Worm (Caenorhabditis elegans) whole organism, young adult: ENCODE measurements around the gene scl-1.

Experiments used
- B0261.1 ChIP-seq: sonication (generic microtip); optimal IDR thresholded peaks from 2 replicates; lab custom pipeline; 2016; ENCODE audit warnings: mild to moderate bottlenecking, missing genetic modification characterization, moderate library complexity, missing compliant biosample characterization
- F22D6.2 ChIP-seq: sonication (generic microtip); optimal IDR thresholded peaks from 2 replicates; lab custom pipeline; 2016; ENCODE audit warnings: mild to moderate bottlenecking, missing genetic modification characterization, missing compliant biosample characterization
- F52B5.7 ChIP-seq: sonication (generic microtip); optimal IDR thresholded peaks from 2 replicates; lab custom pipeline; 2016; ENCODE audit warnings: mild to moderate bottlenecking, missing genetic modification characterization, missing compliant biosample characterization
- K12H6.12 ChIP-seq: fragments of 200-800 bp; sonication (Bioruptor generic); optimal IDR thresholded peaks from 2 replicates; lab custom pipeline; 2018; ENCODE audit warnings: mild to moderate bottlenecking, missing genetic modification characterization, missing compliant biosample characterization
- T07F8.4 ChIP-seq: sonication (generic microtip); optimal IDR thresholded peaks from 2 replicates; lab custom pipeline; 2016; ENCODE audit warnings: mild to moderate bottlenecking, missing genetic modification characterization, moderate library complexity, missing compliant biosample characterization
- Y79H2A.3 ChIP-seq: fragments of 200-800 bp; sonication (Bioruptor generic); conservative IDR thresholded peaks from 2 replicates; pipeline ENCODE4 v1.3.6; 2022; ENCODE audit warnings: missing genetic modification reagents, missing genetic modification characterization, missing compliant biosample characterization
- ama-1 ChIP-seq, 3 experiments: fragments of 150-350 bp in 1 of 3; sonication (generic microtip) in 2 of 3; optimal IDR thresholded peaks; 2 replicates each; lab custom pipeline; 2014 to 2018; ENCODE audit warnings: missing biosample characterization in 2 of 3, missing genetic modification characterization in 2 of 3, missing genetic modification reagents in 2 of 3
- athp-1 ChIP-seq: sonication (generic microtip); optimal IDR thresholded peaks from 2 replicates; lab custom pipeline; 2017; ENCODE audit warnings: mild to moderate bottlenecking, missing genetic modification characterization, missing compliant biosample characterization
- bed-2 ChIP-seq: fragments of 200-800 bp; sonication (Bioruptor generic); IDR thresholded peaks from 2 replicates; pipeline ENCODE4 v1.3.6; 2022; ENCODE audit warnings: missing genetic modification reagents, missing genetic modification characterization, missing compliant biosample characterization
- ccch-3 ChIP-seq: fragments of 200-800 bp; sonication (Bioruptor generic); optimal IDR thresholded peaks from 2 replicates; lab custom pipeline; 2018; ENCODE audit warnings: mild to moderate bottlenecking, missing genetic modification characterization, missing compliant biosample characterization
- cebp-2 ChIP-seq: fragments of 200-800 bp; sonication (Bioruptor generic); IDR thresholded peaks from 2 replicates; pipeline ENCODE4 v1.3.6; 2022; ENCODE audit warnings: missing genetic modification characterization, missing compliant biosample characterization
- ceh-100 ChIP-seq: fragments of 200-800 bp; sonication (Bioruptor generic); IDR thresholded peaks from 2 replicates; pipeline ENCODE4 v1.3.6; 2022; ENCODE audit warnings: missing genetic modification reagents, missing genetic modification characterization, missing compliant biosample characterization
- dpff-1 ChIP-seq: sonication (generic microtip); optimal IDR thresholded peaks from 2 replicates; lab custom pipeline; 2017; ENCODE audit warnings: mild to moderate bottlenecking, missing genetic modification characterization, missing compliant biosample characterization
- egl-44 ChIP-seq: fragments of 200-800 bp; sonication (Bioruptor generic); IDR thresholded peaks from 2 replicates; pipeline ENCODE4 v1.3.6; 2022; ENCODE audit warnings: missing genetic modification reagents, missing genetic modification characterization, missing compliant biosample characterization
- ets-4 ChIP-seq: fragments of 200-800 bp; sonication (Bioruptor generic); optimal IDR thresholded peaks from 2 replicates; lab custom pipeline; 2018; ENCODE audit warnings: mild to moderate bottlenecking, missing genetic modification characterization, missing compliant biosample characterization
- hrde-1 ChIP-seq: sonication (generic microtip); optimal IDR thresholded peaks from 2 replicates; lab custom pipeline; 2016; ENCODE audit warnings: missing genetic modification characterization, mild to moderate bottlenecking, missing compliant biosample characterization, moderate library complexity, missing genotype, missing genetic modification reagents, borderline replicate concordance
- let-526 ChIP-seq: fragments of 200-800 bp; sonication (Bioruptor generic); IDR thresholded peaks from 2 replicates; pipeline ENCODE4 v1.3.6; 2022; ENCODE audit warnings: missing genetic modification reagents, missing genetic modification characterization, missing compliant biosample characterization
- madf-10 ChIP-seq: sonication (generic microtip); optimal IDR thresholded peaks from 2 replicates; lab custom pipeline; 2016; ENCODE audit warnings: mild to moderate bottlenecking, missing genetic modification characterization, missing compliant biosample characterization
- nhr-120 ChIP-seq: fragments of 200-800 bp; sonication (Bioruptor generic); IDR thresholded peaks from 2 replicates; pipeline ENCODE4 v1.3.6; 2022; ENCODE audit warnings: missing genetic modification characterization, missing compliant biosample characterization
- nhr-80 ChIP-seq: sonication (generic microtip); optimal IDR thresholded peaks from 2 replicates; lab custom pipeline; 2016; ENCODE audit warnings: missing genetic modification characterization, missing compliant biosample characterization
- rcor-1 ChIP-seq: fragments of 200-800 bp; sonication (Bioruptor generic); IDR thresholded peaks from 2 replicates; pipeline ENCODE4 v1.3.6; 2022; ENCODE audit warnings: missing genetic modification reagents, missing genetic modification characterization, missing compliant biosample characterization
- rec-8 ChIP-seq, 2 experiments: sonication (generic microtip); optimal IDR thresholded peaks; 2 replicates each; lab custom pipeline; 2016; ENCODE audit warnings: mild to moderate bottlenecking in 2 of 2, missing genetic modification characterization in 2 of 2, missing genetic modification reagents in 2 of 2, missing genotype in 2 of 2, missing biosample characterization in 1 of 2, missing compliant biosample characterization in 1 of 2, moderate library complexity in 1 of 2
- snpc-1.1 ChIP-seq: sonication (generic microtip); optimal IDR thresholded peaks from 2 replicates; lab custom pipeline; 2017; ENCODE audit warnings: missing genetic modification characterization, mild to moderate bottlenecking, missing compliant biosample characterization, antibody characterized with exemption, moderate library complexity, missing genotype, missing genetic modification reagents; ENCODE audit not compliant: insufficient read depth
- snpc-4 ChIP-seq, 5 experiments: fragments of 150-350 bp in 1 of 5; sonication (generic microtip) in 4 of 5; optimal IDR thresholded peaks; 2 replicates each; lab custom pipeline; 2014 to 2018; ENCODE audit warnings: missing genetic modification characterization in 5 of 5, missing biosample characterization in 3 of 5, antibody characterized with exemption in 2 of 5, mild to moderate bottlenecking in 2 of 5, missing compliant biosample characterization in 2 of 5, missing genotype in 2 of 5, moderate library complexity in 2 of 5, missing genetic modification reagents in 1 of 5
- tbp1 ChIP-seq: fragments of 200-800 bp; sonication (Bioruptor generic); optimal IDR thresholded peaks from 2 replicates; lab custom pipeline; 2018; ENCODE audit warnings: mild to moderate bottlenecking, missing genetic modification characterization, missing compliant biosample characterization
- unc-130 ChIP-seq: sonication (generic microtip); optimal IDR thresholded peaks from 2 replicates; lab custom pipeline; 2016; ENCODE audit warnings: missing genetic modification reagents, missing genetic modification characterization, missing compliant biosample characterization
- unc-62 ChIP-seq: fragments of 150-350 bp; optimal IDR thresholded peaks from 2 replicates; lab custom pipeline; 2014; ENCODE audit warnings: missing biosample characterization, missing genetic modification reagents, missing genetic modification characterization
- zfh-2 ChIP-seq: fragments of 200-800 bp; sonication (Bioruptor generic); conservative IDR thresholded peaks from 2 replicates; pipeline ENCODE4 v1.3.6; 2022; ENCODE audit warnings: missing genetic modification reagents, missing genetic modification characterization, missing compliant biosample characterization
- ztf-26 ChIP-seq: sonication (generic microtip); optimal IDR thresholded peaks from 2 replicates; lab custom pipeline; 2017; ENCODE audit warnings: missing genetic modification characterization, missing compliant biosample characterization

The scl-1 gene

DNA sequence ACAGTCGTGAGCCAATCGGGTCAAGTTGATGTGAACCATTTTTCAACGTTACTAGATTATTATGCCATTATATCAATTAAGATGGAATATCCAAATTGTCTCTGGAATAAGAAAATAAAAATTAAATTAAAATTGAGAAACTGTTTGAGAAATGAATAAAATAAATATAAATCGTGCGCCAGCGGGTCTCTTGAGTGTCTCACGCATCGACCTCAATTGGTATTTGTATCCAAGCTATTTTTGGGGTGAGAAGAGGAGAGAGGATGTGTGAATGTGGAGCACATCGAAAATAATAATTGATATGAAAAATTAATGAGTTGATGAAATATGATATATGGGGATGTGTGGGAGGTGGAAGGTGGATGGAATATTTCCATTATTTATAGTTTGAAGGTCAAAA is 17.2 kb upstream of the scl-1 start, which contains the start of gene F49E11.2:
Gene F49E11.2, minus strand, starts transcription at position 101 of the 400 bp plus-strand sequence.
- TF ChIP-seq madf-10 (tag; lab: Kevin White, UChicago) (no peak), cebp-2 (GFP tag; lab: Robert Waterston, UW) (0 out of 2 replicates have a peak, but pooled peaks have one; percentile 67), ztf-26 (tag; lab: Kevin White, UChicago) (no peak)
- TF ChIP-seq, all 124 proteins: peak for 1

DNA sequence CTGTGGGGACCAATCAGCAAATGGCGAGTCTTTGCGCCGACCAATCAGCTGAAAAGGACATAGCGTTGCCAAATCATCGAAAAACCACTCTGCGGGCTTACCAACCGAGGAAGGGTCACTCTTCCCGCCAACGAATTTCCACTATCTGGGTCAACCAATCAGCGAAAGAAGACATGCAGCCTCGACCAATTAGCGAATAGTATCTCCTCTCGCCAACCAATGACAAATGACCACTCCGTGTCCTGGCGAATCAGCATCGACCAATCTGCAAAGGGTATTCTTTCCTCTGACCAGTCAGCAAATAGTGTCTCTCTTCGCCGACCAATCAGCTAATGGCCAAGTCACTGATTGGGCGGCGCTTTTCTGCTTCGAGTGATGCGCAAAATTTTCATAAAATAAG is 14.6 kb upstream of the scl-1 start:
- TF ChIP-seq B0261.1 (tag; lab: Kevin White, UChicago) (no peak), cebp-2 (GFP tag; lab: Robert Waterston, UW) (0 out of 2 replicates have a peak, but pooled peaks have one; percentile 52), nhr-120 (GFP tag; lab: Robert Waterston, UW) (no peak), hrde-1 (tag; lab: Kevin White, UChicago) (no peak), tbp1 (GFP tag; lab: Kevin White, UChicago) (no peak), Y79H2A.3 (GFP tag; lab: Robert Waterston, UW) (no peak)

DNA sequence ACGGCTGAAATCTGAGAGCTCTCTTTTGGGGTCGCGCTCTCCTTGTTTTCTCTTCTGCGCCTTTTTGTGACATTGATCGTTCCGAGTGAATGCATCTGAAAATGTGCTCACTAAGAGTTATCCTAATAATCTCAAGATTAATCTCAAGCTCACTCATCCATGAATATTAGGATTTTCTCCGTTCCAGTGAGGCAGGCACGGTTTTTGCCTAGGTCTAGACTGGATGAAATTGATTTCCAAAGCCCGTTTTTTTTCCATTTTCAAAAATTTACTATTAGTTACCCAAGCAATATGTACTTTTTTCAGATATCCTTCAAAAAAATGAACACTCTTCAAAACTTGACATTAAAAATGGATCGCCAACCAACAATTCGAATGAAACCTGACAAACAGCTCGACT is 14.0 kb upstream of the scl-1 start, which contains the start of gene amt-2:
Gene amt-2, plus strand, starts transcription at position 301 of the 400 bp plus-strand sequence.
- TF ChIP-seq let-526 (GFP tag; lab: Robert Waterston, UW) = no peak

DNA sequence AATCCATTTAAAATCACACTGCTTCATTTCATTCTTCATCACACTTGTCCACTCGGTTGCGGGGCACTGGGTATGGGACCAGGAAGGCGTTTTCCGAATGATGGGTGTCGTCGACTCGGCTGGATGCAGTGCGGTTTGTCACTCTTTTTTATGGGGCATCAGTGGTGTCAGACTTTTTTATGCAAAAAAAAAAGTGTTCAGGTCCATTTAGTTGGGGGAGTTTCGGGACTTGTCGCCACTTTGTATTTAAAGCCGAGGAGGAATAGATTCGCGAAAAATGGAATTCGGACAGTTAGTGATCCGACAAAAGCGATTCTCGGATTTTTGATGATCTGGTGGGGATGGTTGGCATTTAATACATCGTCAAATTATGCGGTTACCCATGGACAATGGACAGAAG is 11.1 kb upstream of the scl-1 start:
- TF ChIP-seq unc-130 (GFP tag; lab: Kevin White, UChicago) (no peak), bed-2 (GFP tag; lab: Robert Waterston, UW) (no peak), ets-4 (no peak), athp-1 (tag; lab: Kevin White, UChicago) (no peak)

DNA sequence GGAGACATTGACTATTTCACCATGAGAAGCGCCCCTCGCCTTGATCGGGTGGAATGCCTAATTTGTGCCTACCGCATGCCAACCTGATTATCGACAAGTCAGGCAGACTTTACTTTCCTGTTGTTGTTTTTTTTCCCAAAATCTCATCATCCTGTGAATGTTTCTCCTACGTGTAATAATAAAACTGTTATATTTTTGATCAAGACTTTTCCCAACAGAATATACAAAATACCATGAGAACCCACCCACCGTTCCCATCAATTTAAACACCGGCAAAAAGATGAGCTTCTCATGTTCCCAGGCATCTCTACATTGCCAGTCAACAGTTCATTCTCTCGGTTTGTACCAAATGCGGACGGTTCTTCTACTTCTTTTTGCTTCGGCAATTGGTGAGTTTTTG is 9.3 kb upstream of the scl-1 start, which contains the start of gene scl-9:
Gene scl-9, plus strand, starts transcription at position 301 of the 400 bp plus-strand sequence.
- TF ChIP-seq snpc-1.1 (tag; lab: Kevin White, UChicago) = no peak
- no peak for TF ChIP-seq zfh-2 (GFP tag; lab: Robert Waterston, UW)
- TF ChIP-seq T07F8.4 (tag; lab: Kevin White, UChicago) = no peak
- no peak for TF ChIP-seq unc-130 (GFP tag; lab: Kevin White, UChicago)
- TF ChIP-seq dpff-1 (tag; lab: Kevin White, UChicago) = no peak
- no peak for TF ChIP-seq F22D6.2 (tag; lab: Kevin White, UChicago)
- TF ChIP-seq snpc-4 (GFP tag; optimal IDR thresholded peaks at IDR 0.05; lab: Kevin White, UChicago) = no peak
- no peak for TF ChIP-seq snpc-4 (tag; optimal IDR thresholded peaks at IDR 0.05; lab: Kevin White, UChicago)

DNA sequence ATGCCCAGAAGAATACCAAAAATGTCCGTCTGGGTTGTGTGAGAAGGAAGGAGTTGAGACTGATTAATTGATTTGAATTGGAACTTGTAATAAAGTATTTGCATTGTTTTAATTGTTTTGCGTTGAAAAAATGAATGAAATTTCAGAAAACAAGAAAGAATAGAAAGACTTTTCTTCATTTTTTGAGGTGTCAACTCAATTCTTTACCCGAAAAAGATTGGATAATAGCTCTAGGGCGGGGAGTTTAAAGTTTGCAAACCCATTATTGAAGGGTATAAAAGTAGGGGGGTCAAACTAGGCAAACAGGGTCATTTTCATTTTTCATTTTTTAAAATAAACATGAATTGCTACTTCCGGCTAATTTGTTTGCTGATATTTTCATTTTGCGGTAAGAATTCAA is 8.0 kb upstream of the scl-1 start, which contains the start of gene scl-10:
Gene scl-10, plus strand, starts transcription at position 301 of the 400 bp plus-strand sequence.
- TF ChIP-seq rcor-1 (GFP tag; lab: Robert Waterston, UW) (no peak), K12H6.12 (no peak), ccch-3 (GFP tag; lab: Kevin White, UChicago) (no peak), ama-1 (optimal IDR thresholded peaks at IDR 0.05; lab: Kevin White, UChicago) (no peak), ama-1 (GFP tag; optimal IDR thresholded peaks at IDR 0.05; lab: Kevin White, UChicago) (no peak), rec-8 (tag; optimal IDR thresholded peaks at IDR 0.05; lab: Kevin White, UChicago) (no peak), ceh-100 (GFP tag; lab: Robert Waterston, UW) (no peak), nhr-80 (no peak), egl-44 (GFP tag; lab: Robert Waterston, UW) (no peak), F52B5.7 (tag; lab: Kevin White, UChicago) (no peak), unc-62 (no peak)
